Worm (Caenorhabditis elegans) whole organism, midembryonic: ENCODE measurements around the gene gei-14.

Experiments used
- T22C8.4 ChIP-seq: fragments of 200-800 bp; sonication (Bioruptor generic); IDR thresholded peaks from 2 replicates; pipeline ENCODE4 v1.3.6; 2022; ENCODE audit warnings: missing genetic modification characterization, missing compliant biosample characterization
- cog-1 ChIP-seq: sonication (generic microtip); optimal IDR thresholded peaks from 2 replicates; lab custom pipeline; 2016; ENCODE audit warnings: missing genetic modification characterization, missing compliant biosample characterization
- flt-1 ChIP-seq: fragments of 200-800 bp; sonication (Bioruptor generic); IDR thresholded peaks from 2 replicates; pipeline ENCODE4 v1.3.6; 2022; ENCODE audit warnings: missing genetic modification characterization, missing compliant biosample characterization
- klf-2 ChIP-seq: fragments of 200-800 bp; sonication (Bioruptor generic); conservative IDR thresholded peaks from 2 replicates; pipeline ENCODE4 v1.3.6; 2022; ENCODE audit warnings: missing genetic modification reagents, missing genetic modification characterization, missing compliant biosample characterization
- med-1 ChIP-seq: sonication (generic microtip); optimal IDR thresholded peaks from 2 replicates; lab custom pipeline; 2017; ENCODE audit warnings: missing genetic modification characterization, mild to moderate bottlenecking, missing compliant biosample characterization, antibody characterized with exemption, missing genetic modification reagents; ENCODE audit not compliant: insufficient read depth
- ref-1 ChIP-seq: fragments of 200-800 bp; sonication (Bioruptor generic); conservative IDR thresholded peaks from 2 replicates; pipeline ENCODE4 v1.3.6; 2022; ENCODE audit warnings: missing genetic modification reagents, missing genetic modification characterization, missing compliant biosample characterization
- tab-1 ChIP-seq: fragments of 200-800 bp; sonication (Bioruptor generic); IDR thresholded peaks from 2 replicates; pipeline ENCODE4 v1.3.6; 2022; ENCODE audit warnings: missing genetic modification characterization, missing compliant biosample characterization
- ztf-23 ChIP-seq: fragments of 200-800 bp; sonication (Bioruptor generic); IDR thresholded peaks from 2 replicates; pipeline ENCODE4 v1.3.6; 2022; ENCODE audit warnings: missing genetic modification reagents, missing genetic modification characterization, missing compliant biosample characterization
- ztf-29 ChIP-seq: fragments of 200-800 bp; sonication (Bioruptor generic); IDR thresholded peaks from 2 replicates; pipeline ENCODE4 v1.3.6; 2022; ENCODE audit warnings: missing genetic modification reagents, missing genetic modification characterization, missing compliant biosample characterization

gei-14 gene

ce11 chrII:8283158-8283717 lies 7.2 kb upstream of the gei-14 start, which contains the start of the genes nst-1 and cct-4:
TSS of gene nst-1 (minus strand) at chrII:8283208.
TSS of gene cct-4 (plus strand) at chrII:8283667.
- TF ChIP-seq T22C8.4 (no peak), ref-1 (GFP tag; lab: Robert Waterston, UW) (no peak), ztf-23 (GFP tag; lab: Robert Waterston, UW) (no peak), klf-2 (GFP tag; lab: Robert Waterston, UW) (no peak), cog-1 (tag; lab: Kevin White, UChicago) (no peak), flt-1 (GFP tag; lab: Robert Waterston, UW) (no peak), med-1 (no peak), tab-1 (no peak), ztf-29 (GFP tag; lab: Robert Waterston, UW) (no peak)

DNA sequence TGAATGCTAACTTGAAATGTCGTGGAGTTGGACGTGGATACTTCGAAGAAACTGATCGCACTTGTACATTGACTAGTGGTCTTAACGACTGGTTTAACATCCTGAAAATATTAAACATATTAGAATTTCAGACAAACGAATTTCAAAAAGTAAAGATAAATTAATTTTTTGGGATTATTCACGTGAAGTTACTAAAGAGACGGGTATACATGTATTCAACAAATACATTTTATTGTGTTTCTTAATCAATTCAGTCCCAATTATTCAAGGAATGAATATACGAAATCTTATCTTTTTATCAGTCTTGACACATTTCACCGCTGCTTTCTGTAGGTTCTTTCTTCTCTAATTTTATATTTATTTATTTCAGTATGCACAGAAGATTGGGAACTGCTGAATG lies 2.4 kb upstream of the gei-14 start, which contains the start of the genes mrpl-10 and clec-142:
Gene mrpl-10 (minus strand): TSS at position 101 of the 400 bp plus-strand sequence.
Gene clec-142 (plus strand): TSS at position 264 of the 400 bp plus-strand sequence.
- TF ChIP-seq ztf-29 (GFP tag; lab: Robert Waterston, UW) = no peak
- no peak for TF ChIP-seq klf-2 (GFP tag; lab: Robert Waterston, UW)
- no peak for TF ChIP-seq med-1
- TF ChIP-seq ref-1 (GFP tag; lab: Robert Waterston, UW) = no peak
- no peak for TF ChIP-seq T22C8.4
- TF ChIP-seq ztf-23 (GFP tag; lab: Robert Waterston, UW) = no peak
- TF ChIP-seq flt-1 (GFP tag; lab: Robert Waterston, UW) = no peak
- TF ChIP-seq cog-1 (tag; lab: Kevin White, UChicago) = no peak

DNA sequence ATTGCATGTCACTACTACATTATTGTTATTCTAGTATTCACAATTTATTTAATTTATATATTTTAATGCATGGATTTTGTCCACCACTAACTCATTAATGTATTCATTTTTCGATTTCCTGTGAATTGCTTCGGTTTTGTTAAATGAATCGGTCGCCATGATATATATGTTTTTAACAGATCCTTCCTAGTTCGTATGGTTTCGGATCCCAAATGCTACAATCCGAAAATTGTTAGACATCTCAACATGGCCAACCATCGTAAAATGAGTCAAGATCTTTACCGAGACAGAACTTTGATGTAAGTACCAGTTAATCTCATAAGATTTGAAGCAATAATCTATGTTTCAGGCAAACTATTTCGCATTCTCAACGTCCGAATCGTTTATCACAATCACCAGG lies 3.0 kb downstream of the gei-14 start:
- no peak for TF ChIP-seq flt-1 (GFP tag; lab: Robert Waterston, UW)
- TF ChIP-seq cog-1 (tag; lab: Kevin White, UChicago) = no peak
- no peak for TF ChIP-seq T22C8.4
- TF ChIP-seq ztf-29 (GFP tag; lab: Robert Waterston, UW) = no peak
- TF ChIP-seq tab-1 = no peak
- no peak for TF ChIP-seq ref-1 (GFP tag; lab: Robert Waterston, UW)
- no peak for TF ChIP-seq ztf-23 (GFP tag; lab: Robert Waterston, UW)
- no peak for TF ChIP-seq med-1
- no peak for TF ChIP-seq klf-2 (GFP tag; lab: Robert Waterston, UW)

DNA sequence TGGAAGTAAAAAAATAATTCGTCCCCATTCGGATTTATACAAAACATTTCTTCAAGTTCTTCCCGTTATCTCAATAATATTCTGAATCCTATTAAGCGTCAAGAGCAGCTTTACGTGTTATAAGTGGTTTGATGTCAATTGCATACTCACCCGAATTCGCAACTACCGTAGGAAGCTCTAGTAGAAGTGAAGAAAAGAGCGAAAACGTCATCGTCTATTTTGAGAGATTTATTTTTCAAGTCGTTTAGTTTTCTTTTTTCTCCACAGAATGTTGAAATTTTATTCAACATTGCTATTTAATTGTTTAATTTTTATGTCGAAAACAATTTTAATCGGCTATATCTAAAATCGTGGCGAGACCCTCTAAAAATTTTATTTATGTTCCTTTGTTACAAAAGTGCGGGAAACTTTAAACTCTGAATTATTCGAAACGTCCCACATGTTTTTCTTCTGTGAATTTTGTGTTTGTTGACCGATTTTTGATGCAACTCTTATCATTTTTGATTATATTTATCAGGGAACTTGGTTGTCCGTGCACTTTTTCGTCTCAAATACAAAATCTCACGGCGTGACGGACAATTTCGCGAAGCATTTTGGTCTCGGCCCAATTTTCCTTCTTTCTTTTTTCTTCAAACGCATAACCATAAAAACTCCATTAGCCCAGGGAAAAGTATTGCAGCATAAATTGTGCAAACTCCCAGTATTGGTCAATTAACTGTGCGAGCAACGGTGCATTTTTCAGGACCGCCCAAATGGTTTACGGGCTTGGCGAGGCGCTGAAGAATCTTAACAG lies 6.0 kb downstream of the gei-14 start, which contains the start of gene tdc-1:
Gene tdc-1 (plus strand): TSS at position 743 of the 793 bp plus-strand sequence.
- TF ChIP-seq ztf-29 (GFP tag; lab: Robert Waterston, UW) (no peak), ref-1 (GFP tag; lab: Robert Waterston, UW) (no peak), med-1 (no peak), klf-2 (GFP tag; lab: Robert Waterston, UW) (no peak), tab-1 (no peak), T22C8.4 (no peak), ztf-23 (GFP tag; lab: Robert Waterston, UW) (no peak), cog-1 (tag; lab: Kevin White, UChicago) (no peak), flt-1 (GFP tag; lab: Robert Waterston, UW) (no peak)

DNA sequence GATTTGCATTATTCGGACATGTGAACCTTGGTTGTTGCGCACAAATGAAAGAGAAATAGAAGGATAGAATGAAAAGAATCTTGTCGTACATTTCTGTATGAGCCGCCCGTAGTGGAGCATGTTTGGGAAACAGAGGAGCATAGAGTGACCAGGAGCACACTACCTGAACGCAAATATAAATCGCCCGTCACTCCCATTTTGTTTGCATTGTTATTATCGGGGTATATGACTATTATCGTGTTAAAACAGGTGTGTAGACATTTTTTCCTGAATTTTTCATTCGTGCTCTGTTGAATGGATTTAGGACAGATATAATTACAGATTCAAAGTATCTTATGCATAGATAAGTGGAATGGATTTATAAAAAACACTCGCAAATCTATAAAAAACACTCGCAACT lies 6.7 kb downstream of the gei-14 start, which contains the start of gene K01C8.2:
Gene K01C8.2 (minus strand): TSS at position 101 of the 400 bp plus-strand sequence.
- TF ChIP-seq T22C8.4 (no peak), ztf-23 (GFP tag; lab: Robert Waterston, UW) (no peak), med-1 (no peak), klf-2 (GFP tag; lab: Robert Waterston, UW) (no peak), ref-1 (GFP tag; lab: Robert Waterston, UW) (no peak)

- no peak for TF ChIP-seq med-1
- no peak for TF ChIP-seq T22C8.4
- no peak for TF ChIP-seq klf-2 (GFP tag; lab: Robert Waterston, UW)
- TF ChIP-seq ref-1 (GFP tag; lab: Robert Waterston, UW) = no peak
- no peak for TF ChIP-seq ztf-29 (GFP tag; lab: Robert Waterston, UW)
- no peak for TF ChIP-seq cog-1 (tag; lab: Kevin White, UChicago)
- TF ChIP-seq flt-1 (GFP tag; lab: Robert Waterston, UW) = no peak
Measured at ce11 chrII:8267679-8268078, 8.4 kb downstream of the gei-14 start.

- TF ChIP-seq ztf-29 (GFP tag; lab: Robert Waterston, UW) (no peak), tab-1 (no peak), klf-2 (GFP tag; lab: Robert Waterston, UW) (no peak), med-1 (no peak), flt-1 (GFP tag; lab: Robert Waterston, UW) (no peak), ztf-23 (GFP tag; lab: Robert Waterston, UW) (no peak), T22C8.4 (no peak), ref-1 (GFP tag; lab: Robert Waterston, UW) (no peak), cog-1 (tag; lab: Kevin White, UChicago) (no peak)
Measured at ce11 chrII:8266559-8266958, 9.5 kb downstream of the gei-14 start.

- TF ChIP-seq T22C8.4 (no peak), ref-1 (GFP tag; lab: Robert Waterston, UW) (no peak), klf-2 (GFP tag; lab: Robert Waterston, UW) (no peak), cog-1 (tag; lab: Kevin White, UChicago) (no peak), med-1 (no peak), ztf-29 (GFP tag; lab: Robert Waterston, UW) (no peak), ztf-23 (GFP tag; lab: Robert Waterston, UW) (no peak), tab-1 (no peak), flt-1 (GFP tag; lab: Robert Waterston, UW) (no peak)
Measured at ce11 chrII:8264619-8265018, 11.4 kb downstream of the gei-14 start, which contains the start of gene srdh-1. TSS of gene srdh-1 (plus strand) at chrII:8264661.

DNA sequence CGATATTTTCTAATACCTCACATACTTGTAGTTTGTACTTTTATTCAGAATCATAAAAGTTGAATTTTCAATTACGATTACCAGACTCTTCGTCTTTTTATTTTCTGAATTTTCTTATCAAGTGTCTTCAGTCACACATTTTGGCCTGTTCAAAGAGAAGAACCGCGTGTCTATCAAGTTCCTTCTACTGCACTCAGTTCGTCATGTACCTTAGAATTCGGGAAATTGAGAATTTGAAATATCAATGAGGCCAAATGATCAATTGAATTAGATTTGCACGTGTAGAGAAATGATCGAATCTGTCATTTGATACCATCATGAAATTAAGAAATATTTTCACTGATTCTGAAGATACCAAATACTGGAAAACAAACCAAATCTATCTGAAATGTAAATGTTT lies 12.5 kb downstream of the gei-14 start:
- TF ChIP-seq med-1 (no peak), flt-1 (GFP tag; lab: Robert Waterston, UW) (no peak), ref-1 (GFP tag; lab: Robert Waterston, UW) (no peak), ztf-29 (GFP tag; lab: Robert Waterston, UW) (no peak), klf-2 (GFP tag; lab: Robert Waterston, UW) (no peak), tab-1 (no peak), cog-1 (tag; lab: Kevin White, UChicago) (no peak), ztf-23 (GFP tag; lab: Robert Waterston, UW) (no peak)
